Worm (Caenorhabditis elegans): ENCODE measurements around the gene cup-4.

cup-4 gene

ce11 chrIII:7913488-7913887, 47.2 kb downstream of the cup-4 start, which contains the start of gene ZK688.12:
ZK688.12 (minus strand) TSS chrIII:7913588.
- no peak for TF ChIP-seq ceh-19 (GFP tag; optimal IDR thresholded peaks at IDR 0.05)
- no peak for TF ChIP-seq Y22D7AL.16 (tag; optimal IDR thresholded peaks at IDR 0.05)
- TF ChIP-seq hlh-6 (tag; optimal IDR thresholded peaks at IDR 0.05): no peak
- TF ChIP-seq odd-2 (tag; optimal IDR thresholded peaks at IDR 0.05): no peak
- no peak for TF ChIP-seq sox-4 (tag; optimal IDR thresholded peaks at IDR 0.05)
- TF ChIP-seq lim-6 (tag; optimal IDR thresholded peaks at IDR 0.05): no peak
- TF ChIP-seq gmeb-2 (tag; optimal IDR thresholded peaks at IDR 0.05): no peak
- TF ChIP-seq ceh-24 (tag; optimal IDR thresholded peaks at IDR 0.05): no peak
- no peak for TF ChIP-seq elt-2 (tag; optimal IDR thresholded peaks at IDR 0.05)
- TF ChIP-seq madf-2 (tag; optimal IDR thresholded peaks at IDR 0.05): no peak
- TF ChIP-seq hlh-13 (GFP tag; optimal IDR thresholded peaks at IDR 0.05): no peak
- TF ChIP-seq nhr-232 (tag; optimal IDR thresholded peaks at IDR 0.05): no peak

DNA sequence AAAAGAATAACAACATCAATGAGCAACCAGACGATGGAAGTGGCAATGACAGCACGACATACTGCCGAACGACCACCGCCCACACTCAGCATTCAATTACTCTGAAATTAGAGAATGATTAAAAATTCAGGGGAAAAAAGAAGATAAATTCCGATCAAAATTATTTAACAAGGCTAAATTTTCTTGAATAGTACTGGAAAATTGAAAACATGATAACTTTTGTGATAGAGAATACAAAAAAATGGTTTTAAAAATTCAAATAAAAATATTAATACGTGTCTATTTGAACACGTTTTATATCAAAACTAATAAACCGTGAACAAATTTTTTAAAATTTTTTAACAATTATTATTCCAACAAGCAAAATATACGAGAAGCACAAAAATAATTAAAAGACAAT, 51.4 kb downstream of the cup-4 start, which contains the start of gene gly-3:
Gene gly-3 (minus strand): TSS at position 101 of the 400 bp plus-strand sequence.
- TF ChIP-seq syd-9 (tag; optimal IDR thresholded peaks at IDR 0.05) (no peak), ceh-24 (tag; optimal IDR thresholded peaks at IDR 0.05) (no peak), fax-1 (tag; optimal IDR thresholded peaks at IDR 0.05) (no peak), ceh-9 (tag; optimal IDR thresholded peaks at IDR 0.05) (no peak), pag-3 (tag; optimal IDR thresholded peaks at IDR 0.05; ENCODE audit: borderline replicate concordance) (no peak), C38D4.7 (GFP tag; optimal IDR thresholded peaks at IDR 0.05) (no peak), rnt-1 (tag; optimal IDR thresholded peaks at IDR 0.05) (no peak), fkh-10 (GFP tag; optimal IDR thresholded peaks at IDR 0.05) (no peak), nhr-11 (tag; optimal IDR thresholded peaks at IDR 0.05) (no peak), K09A11.1 (tag; optimal IDR thresholded peaks at IDR 0.05; ENCODE audit: insufficient read depth) (no peak), elt-2 (tag; optimal IDR thresholded peaks at IDR 0.05) (no peak), odd-2 (tag; optimal IDR thresholded peaks at IDR 0.05) (no peak), unc-3 (GFP tag; conservative IDR thresholded peaks at IDR 0.05) (no peak), unc-3 (tag; optimal IDR thresholded peaks at IDR 0.05) (no peak)

All from whole organism, late embryonic.